Fruit fly (Drosophila melanogaster): ENCODE measurements around the gene Ets21C.

Ets21C gene

dm6 chr2L:520331-521000, 32.3 kb downstream of the Ets21C start (continued):
- no peak for TF ChIP-seq Lpt (GFP tag; optimal IDR thresholded peaks at IDR 0.05)
- peak; percentile 77 for TF ChIP-seq CG4424 (GFP tag; optimal IDR thresholded peaks at IDR 0.05)
- TF ChIP-seq sim (GFP tag; IDR thresholded peaks at IDR 0.05) = peak; percentile 76; the same call in 1 of the 2 replicates
- TF ChIP-seq sima (GFP tag; optimal IDR thresholded peaks at IDR 0.05) = peak; percentile 29
- TF ChIP-seq caup (GFP tag; optimal IDR thresholded peaks at IDR 0.05; ENCODE audit: severe bottlenecking) = peak; percentile 68
- TF ChIP-seq Camta (GFP tag; optimal IDR thresholded peaks at IDR 0.05) = peak; percentile 88
- no peak for TF ChIP-seq tna (GFP tag; IDR thresholded peaks at IDR 0.05; ENCODE audit: partially characterized antibody)
- TF ChIP-seq Aef1 (GFP tag; IDR thresholded peaks at IDR 0.05) = peak; percentile 78
- TF ChIP-seq CG2199 (GFP tag; IDR thresholded peaks at IDR 0.05) = peak; percentile 48; the same call in 2 of the 3 replicates
- peak; percentile 54 for TF ChIP-seq Hmr (GFP tag; optimal IDR thresholded peaks at IDR 0.05)
- TF ChIP-seq CG17802 (tag; optimal IDR thresholded peaks at IDR 0.05) = no peak
- peak; percentile 49 for TF ChIP-seq Sry-δ (GFP tag; optimal IDR thresholded peaks at IDR 0.05)
- no peak for TF ChIP-seq Dbx (GFP tag; IDR thresholded peaks at IDR 0.05)
- no peak for TF ChIP-seq GATAe (GFP tag; conservative IDR thresholded peaks at IDR 0.05)
- TF ChIP-seq nerfin-2 (GFP tag; IDR thresholded peaks at IDR 0.05; ENCODE audit: partially characterized antibody) = no peak
- TF ChIP-seq CG15601 (tag; optimal IDR thresholded peaks at IDR 0.05) = peak; percentile 87
- no peak for TF ChIP-seq Trl (optimal IDR thresholded peaks at IDR 0.05)
- TF ChIP-seq Trl (GFP tag; optimal IDR thresholded peaks at IDR 0.05) = peak; percentile 89
- peak; percentile 86 for TF ChIP-seq dysf (GFP tag; IDR thresholded peaks at IDR 0.05)
- TF ChIP-seq Meics (GFP tag; optimal IDR thresholded peaks at IDR 0.05) = peak; percentile 39
- peak; percentile 75 for TF ChIP-seq jigr1 (GFP tag; IDR thresholded peaks at IDR 0.05)
- peak; percentile 42 for TF ChIP-seq CG8359 (GFP tag; optimal IDR thresholded peaks at IDR 0.05; ENCODE audit: borderline replicate concordance)
- peak; percentile 86 for TF ChIP-seq CG10267 (tag; optimal IDR thresholded peaks at IDR 0.05)
- peak; percentile 92 for TF ChIP-seq CG10979 (tag; optimal IDR thresholded peaks at IDR 0.05)
- TF ChIP-seq Nf-YB (GFP tag; optimal IDR thresholded peaks at IDR 0.05) = peak; percentile 75
- TF ChIP-seq gce (GFP tag; IDR thresholded peaks at IDR 0.05) = peak; percentile 72; the same call in 1 of the 3 replicates
- TF ChIP-seq CG14710 (tag; optimal IDR thresholded peaks at IDR 0.05) = peak; percentile 68
- peak; percentile 51 for TF ChIP-seq CG1832 (GFP tag; optimal IDR thresholded peaks at IDR 0.05)
- peak in 1 of 2 experiments; percentile 80 for TF ChIP-seq Hr78 (GFP tag; optimal IDR thresholded peaks at IDR 0.05)
- TF ChIP-seq Rx (GFP tag; IDR thresholded peaks at IDR 0.05) = peak; percentile 89
- TF ChIP-seq CG8388 (GFP tag; optimal IDR thresholded peaks at IDR 0.05) = peak; percentile 93
- peak; percentile 73 for TF ChIP-seq CG32772 (GFP tag; IDR thresholded peaks at IDR 0.05)
- peak; percentile 68 for TF ChIP-seq MTF-1 (GFP tag; optimal IDR thresholded peaks at IDR 0.05; ENCODE audit: borderline replicate concordance)
- TF ChIP-seq MESR4 (GFP tag; optimal IDR thresholded peaks at IDR 0.05) = peak; percentile 26
- TF ChIP-seq CG15696 (tag; optimal IDR thresholded peaks at IDR 0.05) = peak; percentile 68
- peak in 1 of 3 experiments; percentile 93 for TF ChIP-seq lola (GFP tag; optimal IDR thresholded peaks at IDR 0.05)
- peak; percentile 60 for TF ChIP-seq CG3065 (GFP tag; optimal IDR thresholded peaks at IDR 0.05)
- TF ChIP-seq CG30403 (GFP tag; optimal IDR thresholded peaks at IDR 0.05) = peak; percentile 89
- TF ChIP-seq chn (GFP tag; optimal IDR thresholded peaks at IDR 0.05) = peak; percentile 89
- peak; percentile 81 for TF ChIP-seq CG1024 (GFP tag; IDR thresholded peaks at IDR 0.05)
- no peak for TF ChIP-seq zen2 (GFP tag; IDR thresholded peaks at IDR 0.05; ENCODE audit: partially characterized antibody)
- TF ChIP-seq CG3995 (GFP tag; optimal IDR thresholded peaks at IDR 0.05) = no peak
- TF ChIP-seq CG10274 (GFP tag; optimal IDR thresholded peaks at IDR 0.05) = peak; percentile 27
- TF ChIP-seq Oli (tag; optimal IDR thresholded peaks at IDR 0.05) = peak; percentile 93
- TF ChIP-seq Abd-B (GFP tag; optimal IDR thresholded peaks at IDR 0.05) = peak; percentile 88
- peak in 1 of 2 experiments; percentile 49 for TF ChIP-seq crp (GFP tag; optimal IDR thresholded peaks at IDR 0.05)
- TF ChIP-seq ara (GFP tag; IDR thresholded peaks at IDR 0.05) = peak; percentile 90
- peak; percentile 85 for TF ChIP-seq tgo (GFP tag; IDR thresholded peaks at IDR 0.05)

Data from whole organism, embryonic.